Fruit fly (Drosophila melanogaster): ENCODE data around the gene Tsp66A.

Gene Tsp66A

DNA sequence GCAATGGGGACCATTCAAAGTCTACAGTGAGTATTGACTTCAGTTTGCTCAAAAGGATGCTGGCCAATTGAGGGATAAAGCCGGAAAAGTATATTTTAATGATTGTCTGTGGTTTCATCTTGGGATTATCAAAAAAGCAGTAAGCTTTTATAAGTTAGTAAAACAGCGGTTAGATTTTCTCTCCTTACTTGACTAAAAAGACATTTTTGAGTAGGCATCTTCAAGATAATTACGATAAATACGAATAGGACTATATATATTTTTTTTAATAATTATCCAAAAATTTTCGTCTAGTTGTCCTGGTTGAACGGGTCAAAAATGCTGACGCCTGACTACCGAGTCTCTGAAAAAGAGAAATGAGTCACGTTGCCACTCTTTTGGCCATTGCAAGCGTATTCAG, 14.8 kb upstream of the Tsp66A start, which contains the start of gene CG33278:
CG33278 (plus strand) TSS at position 301 of the 400 bp plus-strand sequence.
- TF ChIP-seq CG13204 (GFP tag; optimal IDR thresholded peaks at IDR 0.05): no peak
- TF ChIP-seq CG17806 (tag; optimal IDR thresholded peaks at IDR 0.05): no peak
- TF ChIP-seq Snoo (tag; optimal IDR thresholded peaks at IDR 0.05): no peak
- no peak for TF ChIP-seq CG32121 (GFP tag; IDR thresholded peaks at IDR 0.05)
- no peak for TF ChIP-seq CG9948 (tag; optimal IDR thresholded peaks at IDR 0.05)
- TF ChIP-seq EcR (GFP tag; optimal IDR thresholded peaks at IDR 0.05): no peak

DNA sequence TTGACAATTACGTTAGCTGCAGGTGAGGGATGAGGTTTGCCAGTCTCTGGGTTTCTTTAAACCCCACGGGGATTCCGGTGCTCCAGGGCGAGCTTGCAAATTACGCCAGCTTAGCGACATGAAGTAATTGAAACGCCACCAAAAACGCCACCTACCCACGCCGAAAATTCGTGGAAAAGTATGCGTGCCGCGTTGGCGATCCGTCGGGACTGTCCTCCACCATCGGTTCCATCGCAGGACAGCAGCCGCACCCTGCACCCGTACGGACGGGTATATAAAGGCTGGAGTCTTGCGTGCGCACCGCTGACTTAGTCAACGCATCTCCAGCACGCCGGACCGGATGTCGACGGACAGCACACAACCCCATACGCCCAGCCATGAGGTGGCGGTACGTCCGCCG, 9.5 kb upstream of the Tsp66A start, which contains the start of gene ppk26:
ppk26 (plus strand) TSS at position 301 of the 400 bp plus-strand sequence.
- TF ChIP-seq CG32121 (GFP tag; IDR thresholded peaks at IDR 0.05): no peak
- no peak for TF ChIP-seq Pif1A (GFP tag; optimal IDR thresholded peaks at IDR 0.05)
- no peak for TF ChIP-seq CG17806 (tag; optimal IDR thresholded peaks at IDR 0.05)

dm6 chr3L:7470202-7470601, 4.9 kb downstream of the Tsp66A start, which contains the start of gene CG8543:
TSS of gene CG8543 (minus strand) at chr3L:7470302.
- TF ChIP-seq CG15710 (tag; optimal IDR thresholded peaks at IDR 0.05) (no peak), CG14655 (GFP tag; optimal IDR thresholded peaks at IDR 0.05) (no peak), EcR (GFP tag; optimal IDR thresholded peaks at IDR 0.05) (no peak), CG8159 (tag; optimal IDR thresholded peaks at IDR 0.05) (no peak), Snoo (tag; optimal IDR thresholded peaks at IDR 0.05) (no peak), CG34367 (tag; optimal IDR thresholded peaks at IDR 0.05) (no peak), rn (GFP tag; IDR thresholded peaks at IDR 0.05) (no peak), fd96Ca (GFP tag; IDR thresholded peaks at IDR 0.05) (no peak), CG10348 (GFP tag; IDR thresholded peaks at IDR 0.05) (no peak), CG4496 (GFP tag; IDR thresholded peaks at IDR 0.05) (no peak), D1 (tag; optimal IDR thresholded peaks at IDR 0.05) (no peak)

DNA sequence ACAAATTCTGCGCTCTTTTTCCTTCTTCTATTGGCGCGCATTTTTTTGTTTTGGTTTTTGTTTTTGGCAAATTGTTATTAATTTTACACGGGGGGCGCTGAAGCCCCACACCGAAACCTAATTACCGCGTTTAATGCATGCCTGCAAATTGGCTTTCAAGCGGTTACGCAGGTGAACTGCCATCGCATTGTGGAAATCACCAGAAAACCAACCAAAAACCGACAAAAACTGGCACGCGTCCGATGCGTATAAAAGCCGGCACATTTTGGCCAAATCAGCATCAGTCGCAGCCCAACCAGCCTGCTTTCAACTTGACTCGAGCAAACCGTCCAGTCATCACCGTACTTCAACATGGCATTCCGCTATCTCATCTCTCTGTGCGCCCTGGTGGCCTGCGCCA, 6.0 kb downstream of the Tsp66A start, which contains the start of gene CG8541:
CG8541 (plus strand) TSS at position 301 of the 400 bp plus-strand sequence.
- TF ChIP-seq Ets98B (GFP tag; IDR thresholded peaks at IDR 0.05) (no peak), rn (GFP tag; IDR thresholded peaks at IDR 0.05) (no peak), CG32121 (GFP tag; IDR thresholded peaks at IDR 0.05) (no peak), CG12605 (GFP tag; IDR thresholded peaks at IDR 0.05) (no peak), EcR (GFP tag; optimal IDR thresholded peaks at IDR 0.05) (no peak), Pif1A (GFP tag; optimal IDR thresholded peaks at IDR 0.05) (no peak), CG8159 (tag; optimal IDR thresholded peaks at IDR 0.05) (no peak), Snoo (tag; optimal IDR thresholded peaks at IDR 0.05) (no peak), CG13204 (GFP tag; optimal IDR thresholded peaks at IDR 0.05) (no peak), D1 (tag; optimal IDR thresholded peaks at IDR 0.05) (no peak), CG4496 (GFP tag; IDR thresholded peaks at IDR 0.05) (no peak), fd96Ca (GFP tag; IDR thresholded peaks at IDR 0.05) (no peak), Pif1B (GFP tag; optimal IDR thresholded peaks at IDR 0.05) (no peak), gl (tag; optimal IDR thresholded peaks at IDR 0.05) (no peak), CG17806 (tag; optimal IDR thresholded peaks at IDR 0.05) (no peak)

DNA sequence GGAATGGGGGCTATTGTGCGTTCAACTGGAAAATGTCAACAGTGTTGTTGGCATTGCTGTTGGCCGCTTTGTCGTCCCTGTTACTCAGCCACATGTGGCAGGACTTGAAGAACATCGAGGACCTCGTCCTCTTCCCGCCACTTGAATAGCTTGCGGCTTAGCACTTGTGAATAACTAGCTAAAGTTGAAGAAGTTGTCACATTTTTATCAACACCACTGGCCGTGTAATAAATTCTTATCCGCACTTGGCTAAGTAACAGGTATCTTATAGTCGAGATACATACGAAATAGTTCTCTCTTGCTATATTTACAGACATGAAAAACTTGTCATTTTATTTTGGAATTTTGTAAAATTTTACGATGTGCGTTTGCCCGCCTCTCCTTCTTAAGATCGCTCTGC, 10.0 kb downstream of the Tsp66A start, which contains the start of gene CG43292:
CG43292 (plus strand) TSS at position 301 of the 400 bp plus-strand sequence.
- no peak for TF ChIP-seq CG34367 (tag; optimal IDR thresholded peaks at IDR 0.05)
- TF ChIP-seq CG13204 (GFP tag; optimal IDR thresholded peaks at IDR 0.05): no peak
- no peak for TF ChIP-seq CG9948 (tag; optimal IDR thresholded peaks at IDR 0.05)
- TF ChIP-seq Pif1B (GFP tag; optimal IDR thresholded peaks at IDR 0.05): no peak
- no peak for TF ChIP-seq CG8159 (tag; optimal IDR thresholded peaks at IDR 0.05)
- no peak for TF ChIP-seq EcR (GFP tag; optimal IDR thresholded peaks at IDR 0.05)
- TF ChIP-seq CG4496 (GFP tag; IDR thresholded peaks at IDR 0.05): no peak
- TF ChIP-seq CG12605 (GFP tag; IDR thresholded peaks at IDR 0.05): no peak
- no peak for TF ChIP-seq CG8301 (tag; optimal IDR thresholded peaks at IDR 0.05)
- no peak for TF ChIP-seq CG10348 (GFP tag; IDR thresholded peaks at IDR 0.05)
- no peak for TF ChIP-seq fd96Ca (GFP tag; IDR thresholded peaks at IDR 0.05)
- TF ChIP-seq D1 (tag; optimal IDR thresholded peaks at IDR 0.05): no peak
- TF ChIP-seq CG14655 (GFP tag; optimal IDR thresholded peaks at IDR 0.05): no peak

DNA sequence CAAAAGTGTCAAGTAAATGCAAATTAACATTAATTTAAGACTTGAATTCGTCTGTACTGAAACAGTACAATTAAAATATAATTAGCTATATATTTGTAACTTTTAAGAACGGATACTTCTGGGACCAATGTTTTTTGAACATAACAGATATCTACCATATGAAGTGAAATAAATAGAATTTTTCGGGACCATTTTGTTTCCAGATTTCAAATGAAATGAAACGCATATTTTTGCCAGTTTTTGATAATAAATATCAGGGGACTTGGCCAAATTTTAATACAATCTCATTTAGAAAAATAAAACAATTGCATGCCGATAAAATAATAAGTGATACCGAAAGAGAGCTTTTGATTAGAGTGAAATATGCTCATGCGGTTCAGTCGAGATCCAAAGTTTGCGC, 20.4 kb downstream of the Tsp66A start, which contains the start of gene mthl6:
mthl6 (plus strand) TSS at position 301 of the 400 bp plus-strand sequence.
- TF ChIP-seq CG10348 (GFP tag; IDR thresholded peaks at IDR 0.05): no peak
- no peak for TF ChIP-seq CG9948 (tag; optimal IDR thresholded peaks at IDR 0.05)
- no peak for TF ChIP-seq CG8159 (tag; optimal IDR thresholded peaks at IDR 0.05)
- no peak for TF ChIP-seq CG15710 (tag; optimal IDR thresholded peaks at IDR 0.05)
- TF ChIP-seq CG32121 (GFP tag; IDR thresholded peaks at IDR 0.05): no peak

DNA sequence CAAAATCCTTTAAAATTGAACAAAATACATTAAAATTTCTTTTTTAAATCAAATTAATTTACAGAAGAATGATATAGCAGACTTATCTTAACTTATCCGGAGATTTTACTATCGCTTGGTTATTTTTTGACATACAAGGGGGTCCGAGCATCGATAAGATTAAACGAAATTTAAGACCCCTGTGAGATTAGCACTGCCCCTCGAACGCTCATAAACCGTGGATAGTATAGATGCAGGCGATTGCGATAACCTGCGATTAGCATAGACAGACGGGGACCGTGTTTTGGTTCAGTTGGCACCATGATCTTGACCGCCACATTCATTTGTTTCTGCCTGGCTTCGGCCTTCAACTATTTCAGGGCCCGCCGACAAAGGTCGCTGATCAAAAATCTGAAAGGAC, 26.3 kb downstream of the Tsp66A start, which contains the start of gene Cyp316a1:
Cyp316a1 (plus strand) TSS at position 301 of the 400 bp plus-strand sequence.
- no peak for TF ChIP-seq Ets98B (GFP tag; IDR thresholded peaks at IDR 0.05)
- TF ChIP-seq CG10348 (GFP tag; IDR thresholded peaks at IDR 0.05): no peak
- no peak for TF ChIP-seq CG32121 (GFP tag; IDR thresholded peaks at IDR 0.05)
- TF ChIP-seq CG8301 (tag; optimal IDR thresholded peaks at IDR 0.05): no peak
- no peak for TF ChIP-seq fd96Ca (GFP tag; IDR thresholded peaks at IDR 0.05)
- no peak for TF ChIP-seq Pif1A (GFP tag; optimal IDR thresholded peaks at IDR 0.05)
- no peak for TF ChIP-seq D1 (tag; optimal IDR thresholded peaks at IDR 0.05)
- no peak for TF ChIP-seq Snoo (tag; optimal IDR thresholded peaks at IDR 0.05)
- TF ChIP-seq CG8159 (tag; optimal IDR thresholded peaks at IDR 0.05): no peak
- TF ChIP-seq EcR (GFP tag; optimal IDR thresholded peaks at IDR 0.05): no peak
- TF ChIP-seq CG34367 (tag; optimal IDR thresholded peaks at IDR 0.05): no peak
- TF ChIP-seq gl (tag; optimal IDR thresholded peaks at IDR 0.05): no peak
- TF ChIP-seq CG4496 (GFP tag; IDR thresholded peaks at IDR 0.05): no peak
- no peak for TF ChIP-seq CG14655 (GFP tag; optimal IDR thresholded peaks at IDR 0.05)
